Fruit fly (Drosophila melanogaster) whole organism, embryonic: ENCODE data around the gene CG17666.

Source experiments
- Atf3 ChIP-seq: fragments of 200-800 bp; sonication (Bioruptor generic); optimal IDR thresholded peaks from 3 replicates; lab custom pipeline; 2016; ENCODE audit warnings: missing biosample characterization, missing genetic modification characterization
- CG10274 ChIP-seq: fragments of 200-800 bp; sonication (Bioruptor generic); optimal IDR thresholded peaks from 3 replicates; lab custom pipeline; 2017; ENCODE audit warnings: missing biosample characterization, mild to moderate bottlenecking, missing genetic modification characterization
- CG10565 ChIP-seq: fragments of 200-800 bp; sonication (Bioruptor generic); optimal IDR thresholded peaks from 3 replicates; lab custom pipeline; 2016; ENCODE audit warnings: missing biosample characterization, mild to moderate bottlenecking, missing genetic modification characterization
- CG13424 ChIP-seq: fragments of 200-800 bp; sonication (Bioruptor generic); optimal IDR thresholded peaks from 2 replicates; lab custom pipeline; 2019; ENCODE audit warnings: missing biosample characterization, mild to moderate bottlenecking, missing genetic modification characterization, moderate library complexity
- CG14710 ChIP-seq: fragments of 200-800 bp; sonication (Bioruptor generic); optimal IDR thresholded peaks from 3 replicates; lab custom pipeline; 2019; ENCODE audit warnings: missing biosample characterization, mild to moderate bottlenecking, missing genetic modification characterization, moderate library complexity
- CG17829 ChIP-seq: fragments of 200-800 bp; optimal IDR thresholded peaks from 2 replicates; lab custom pipeline; 2019; ENCODE audit warnings: missing biosample characterization, mild to moderate bottlenecking, missing genetic modification characterization, moderate library complexity
- CG1792 ChIP-seq: fragments of 200-800 bp; sonication (Bioruptor generic); optimal IDR thresholded peaks from 2 replicates; lab custom pipeline; 2016; ENCODE audit warnings: missing biosample characterization, missing genetic modification characterization
- CG2129 ChIP-seq: fragments of 200-800 bp; sonication (Bioruptor generic); IDR thresholded peaks from 2 replicates; pipeline ENCODE4 v1.3.6; 2022; ENCODE audit warnings: missing biosample characterization, missing genetic modification characterization; ENCODE audit not compliant: partially characterized antibody
- CG31224 ChIP-seq: fragments of 200-800 bp; sonication (Bioruptor generic); IDR thresholded peaks from 2 replicates; pipeline ENCODE4 v1.3.6; 2022; ENCODE audit warnings: missing biosample characterization, missing genetic modification characterization
- CG31365 ChIP-seq: fragments of 200-800 bp; sonication (Bioruptor generic); optimal IDR thresholded peaks from 2 replicates; lab custom pipeline; 2018; ENCODE audit warnings: missing biosample characterization, mild to moderate bottlenecking, missing genetic modification characterization
- CG31388 ChIP-seq: fragments of 200-800 bp; sonication (Bioruptor generic); optimal IDR thresholded peaks from 2 replicates; lab custom pipeline; 2016; ENCODE audit warnings: missing biosample characterization, missing genetic modification characterization
- CG3163 ChIP-seq: fragments of 200-800 bp; sonication (Bioruptor generic); optimal IDR thresholded peaks from 3 replicates; lab custom pipeline; 2016; ENCODE audit warnings: missing biosample characterization, missing genetic modification characterization
- CG3726 ChIP-seq: fragments of 200-800 bp; sonication (Bioruptor generic); IDR thresholded peaks from 3 replicates; pipeline ENCODE4, ENCODE4 v1.3.6; 2022; ENCODE audit warnings: missing biosample characterization, missing genetic modification characterization
- CG4328 ChIP-seq: fragments of 200-800 bp; sonication (Bioruptor generic); optimal IDR thresholded peaks from 3 replicates; lab custom pipeline; 2017; ENCODE audit warnings: missing biosample characterization, missing genetic modification reagents, missing genetic modification characterization
- CG4617 ChIP-seq: fragments of 200-800 bp; sonication (Bioruptor generic); optimal IDR thresholded peaks from 3 replicates; lab custom pipeline; 2016; ENCODE audit warnings: missing biosample characterization, missing genetic modification characterization, borderline replicate concordance
- CG6254 ChIP-seq: fragments of 200-800 bp; sonication (Bioruptor generic); optimal IDR thresholded peaks from 3 replicates; lab custom pipeline; 2017; ENCODE audit warnings: mild to moderate bottlenecking, missing biosample characterization, missing genetic modification reagents, missing genetic modification characterization
- CG6813 ChIP-seq: fragments of 200-800 bp; sonication (Bioruptor generic); optimal IDR thresholded peaks from 2 replicates; lab custom pipeline; 2017; ENCODE audit warnings: missing biosample characterization, missing genetic modification characterization, mild to moderate bottlenecking, moderate library complexity, missing genetic modification reagents
- CG7357 ChIP-seq: fragments of 200-800 bp; sonication (Bioruptor generic); IDR thresholded peaks from 3 replicates; pipeline ENCODE4 v1.3.6; 2022; ENCODE audit warnings: missing biosample characterization, missing genetic modification characterization
- CG8478 ChIP-seq: fragments of >200 bp; optimal IDR thresholded peaks from 2 replicates; lab custom pipeline; 2018
- Camta ChIP-seq: fragments of 200-800 bp; sonication (Bioruptor generic); optimal IDR thresholded peaks from 2 replicates; lab custom pipeline; 2016; ENCODE audit warnings: missing biosample characterization, missing genetic modification characterization
- Dek ChIP-seq: fragments of 200-800 bp; sonication (Bioruptor generic); optimal IDR thresholded peaks from 3 replicates; lab custom pipeline; 2019; ENCODE audit warnings: missing biosample characterization, mild to moderate bottlenecking, missing genetic modification characterization, moderate library complexity
- H15 ChIP-seq: fragments of 200-800 bp; sonication (Bioruptor generic); IDR thresholded peaks from 3 replicates; pipeline ENCODE4 v1.3.6; 2022; ENCODE audit warnings: missing biosample characterization, missing genetic modification characterization
- Myb ChIP-seq: fragments of 200-800 bp; sonication (Bioruptor generic); optimal IDR thresholded peaks from 2 replicates; lab custom pipeline; 2016; ENCODE audit warnings: missing biosample characterization, missing genetic modification characterization
- NK7.1 ChIP-seq: fragments of 200-800 bp; sonication (Bioruptor generic); optimal IDR thresholded peaks from 3 replicates; lab custom pipeline; 2016; ENCODE audit warnings: missing biosample characterization, missing genetic modification characterization
- Optix ChIP-seq: fragments of 200-800 bp; sonication (Bioruptor generic); IDR thresholded peaks from 3 replicates; pipeline ENCODE4 v1.3.6; 2022; ENCODE audit warnings: missing biosample characterization, missing genetic modification characterization
- PHDP ChIP-seq: fragments of 200-800 bp; sonication (Bioruptor generic); optimal IDR thresholded peaks from 3 replicates; lab custom pipeline; 2018; ENCODE audit warnings: missing biosample characterization, mild to moderate bottlenecking, missing genetic modification characterization, moderate library complexity
- Stat92E ChIP-seq, 3 experiments: fragments of >200 bp in 2 of 3; fragments of 200-800 bp in 1 of 3; sonication (Bioruptor generic) in 1 of 3; optimal IDR thresholded peaks; 2 replicates each; lab custom pipeline; 2017 to 2019; ENCODE audit warnings: missing biosample characterization in 3 of 3, missing genetic modification characterization in 3 of 3, mild to moderate bottlenecking in 1 of 3, moderate library complexity in 1 of 3
- chn ChIP-seq: fragments of 200-800 bp; sonication (Bioruptor generic); optimal IDR thresholded peaks from 2 replicates; lab custom pipeline; 2016; ENCODE audit warnings: missing biosample characterization, missing genetic modification characterization
- dm ChIP-seq: fragments of 200-800 bp; sonication (Bioruptor generic); optimal IDR thresholded peaks from 3 replicates; lab custom pipeline; 2016; ENCODE audit warnings: missing biosample characterization, missing genetic modification characterization
- dmrt11E ChIP-seq: fragments of 200-800 bp; sonication (Bioruptor generic); optimal IDR thresholded peaks from 3 replicates; lab custom pipeline; 2018; ENCODE audit warnings: missing biosample characterization, mild to moderate bottlenecking, missing genetic modification characterization, moderate library complexity
- en ChIP-seq: fragments of 200-800 bp; sonication (Bioruptor generic); optimal IDR thresholded peaks from 2 replicates; lab custom pipeline; 2016; ENCODE audit warnings: missing biosample characterization, missing genetic modification characterization
- exex ChIP-seq: fragments of 200-800 bp; sonication (Bioruptor generic); optimal IDR thresholded peaks from 4 replicates; lab custom pipeline; 2018; ENCODE audit warnings: missing biosample characterization, mild to moderate bottlenecking, missing genetic modification characterization, moderate library complexity
- gsb-n ChIP-seq: fragments of 200-800 bp; sonication (Bioruptor generic); optimal IDR thresholded peaks from 3 replicates; lab custom pipeline; 2018; ENCODE audit warnings: missing biosample characterization, mild to moderate bottlenecking, missing genetic modification characterization
- hth ChIP-seq: fragments of >200 bp; optimal IDR thresholded peaks from 2 replicates; lab custom pipeline; 2017; ENCODE audit warnings: inconsistent platforms
- jing ChIP-seq: fragments of 200-800 bp; sonication (Bioruptor generic); optimal IDR thresholded peaks from 2 replicates; lab custom pipeline; 2018; ENCODE audit warnings: missing biosample characterization, mild to moderate bottlenecking, missing genetic modification characterization
- klu ChIP-seq: fragments of 200-800 bp; sonication (Bioruptor generic); IDR thresholded peaks from 2 replicates; pipeline ENCODE4 v1.3.6; 2022; ENCODE audit warnings: missing biosample characterization, missing genetic modification characterization
- lmd ChIP-seq: fragments of 200-800 bp; sonication (Bioruptor generic); IDR thresholded peaks from 2 replicates; pipeline ENCODE4 v1.3.6; 2022; ENCODE audit warnings: missing biosample characterization, missing genetic modification characterization
- mld ChIP-seq: fragments of 200-800 bp; sonication (Bioruptor generic); IDR thresholded peaks from 3 replicates; pipeline ENCODE4 v1.3.6; 2022; ENCODE audit warnings: missing biosample characterization, missing genetic modification characterization; ENCODE audit not compliant: partially characterized antibody
- oc ChIP-seq: fragments of 200-800 bp; sonication (Bioruptor generic); optimal IDR thresholded peaks from 2 replicates; lab custom pipeline; 2018; ENCODE audit warnings: missing biosample characterization, mild to moderate bottlenecking, missing genetic modification characterization, moderate library complexity
- pfk ChIP-seq: fragments of 200-800 bp; sonication (Bioruptor generic); optimal IDR thresholded peaks from 2 replicates; lab custom pipeline; 2018; ENCODE audit warnings: missing biosample characterization, mild to moderate bottlenecking, missing genetic modification characterization, moderate library complexity
- pros ChIP-seq: fragments of 200-800 bp; sonication (Bioruptor generic); optimal IDR thresholded peaks from 3 replicates; lab custom pipeline; 2019; ENCODE audit warnings: missing biosample characterization, mild to moderate bottlenecking, missing genetic modification characterization, moderate library complexity
- run ChIP-seq: fragments of 200-800 bp; sonication (Bioruptor generic); optimal IDR thresholded peaks from 3 replicates; lab custom pipeline; 2018; ENCODE audit warnings: missing biosample characterization, mild to moderate bottlenecking, missing genetic modification characterization
- shn ChIP-seq: fragments of 200-800 bp; sonication (Bioruptor generic); optimal IDR thresholded peaks from 3 replicates; lab custom pipeline; 2016; ENCODE audit warnings: missing biosample characterization, missing genetic modification characterization
- slou ChIP-seq: fragments of 200-800 bp; sonication (Bioruptor generic); optimal IDR thresholded peaks from 3 replicates; lab custom pipeline; 2016; ENCODE audit warnings: missing biosample characterization, missing genetic modification characterization
- ssp ChIP-seq: fragments of 200-800 bp; sonication (Bioruptor generic); IDR thresholded peaks from 2 replicates; pipeline ENCODE4 v1.3.6; 2022; ENCODE audit warnings: missing biosample characterization, missing genetic modification characterization
- stwl ChIP-seq: fragments of 200-800 bp; sonication (Bioruptor generic); optimal IDR thresholded peaks from 3 replicates; lab custom pipeline; 2018; ENCODE audit warnings: missing biosample characterization, mild to moderate bottlenecking, missing genetic modification characterization, moderate library complexity
- sug ChIP-seq: fragments of 200-800 bp; optimal IDR thresholded peaks from 2 replicates; lab custom pipeline; 2019; ENCODE audit warnings: missing biosample characterization, mild to moderate bottlenecking, missing genetic modification characterization, moderate library complexity
- tll ChIP-seq, 2 experiments: fragments of 200-800 bp in 1 of 2; fragments of >200 bp in 1 of 2; sonication (Bioruptor generic) in 1 of 2; optimal IDR thresholded peaks; 2 replicates each; lab custom pipeline; 2017 to 2019; ENCODE audit warnings: missing biosample characterization in 2 of 2, missing genetic modification characterization in 2 of 2, mild to moderate bottlenecking in 1 of 2, moderate library complexity in 1 of 2
- vnd ChIP-seq: fragments of 200-800 bp; sonication (Bioruptor generic); IDR thresholded peaks from 3 replicates; pipeline ENCODE4 v1.3.6; 2022; ENCODE audit warnings: missing biosample characterization, missing genetic modification characterization; ENCODE audit not compliant: partially characterized antibody

Gene CG17666

DNA sequence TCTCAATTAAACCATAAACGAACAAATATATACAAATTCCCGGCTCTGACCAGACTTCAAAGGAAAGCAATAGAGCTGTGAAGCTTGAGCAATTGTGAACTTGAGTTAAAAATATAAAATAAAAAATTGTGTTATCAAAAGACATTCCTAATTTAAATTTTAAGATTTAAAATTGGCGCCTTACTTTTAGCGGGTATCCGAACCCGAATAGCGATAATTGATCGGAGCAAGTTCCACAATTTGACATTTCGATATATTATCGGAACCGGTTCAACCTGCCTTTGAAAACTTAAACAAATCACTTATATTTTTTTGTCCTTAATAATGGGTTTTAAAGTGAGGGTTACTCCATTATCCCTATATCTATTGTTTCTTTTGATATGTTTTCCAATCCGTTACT lies 48.4 kb upstream of the CG17666 start (continued):
- no peak for TF ChIP-seq hth
- TF ChIP-seq CG10565: no peak
- TF ChIP-seq Myb: no peak
- no peak for TF ChIP-seq CG3726
- no peak for TF ChIP-seq exex (tag; lab: Kevin White, UChicago)
- TF ChIP-seq CG3163 (GFP tag; lab: Kevin White, UChicago): no peak

DNA sequence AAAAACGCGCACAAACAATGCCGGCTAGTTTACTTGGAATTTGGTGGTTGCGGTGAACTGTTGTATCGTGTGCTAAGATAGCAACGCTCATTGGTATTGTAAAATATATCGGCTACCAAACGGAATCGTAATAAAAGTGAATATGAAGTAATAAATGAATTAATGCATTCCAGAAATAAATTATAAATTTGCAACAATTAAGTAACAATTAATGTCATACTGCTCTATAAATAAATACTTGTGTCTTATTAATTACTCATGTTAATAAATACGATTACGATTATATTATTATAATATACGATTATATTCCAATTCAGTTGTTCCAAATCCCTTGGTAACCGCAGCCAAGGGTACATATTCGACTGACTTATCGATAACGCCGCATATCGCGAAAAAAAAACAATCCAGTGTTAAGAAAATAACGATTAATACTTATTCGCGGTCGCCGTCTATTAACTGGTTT lies 46.5 kb upstream of the CG17666 start, which contains the start of the genes SmD1 and Ptp69D:
TSS of gene SmD1 (minus strand) at position 62 of the 463 bp plus-strand sequence.
TSS of gene Ptp69D (plus strand) at position 396 of the 463 bp plus-strand sequence.
- TF ChIP-seq CG13424 (tag; lab: Kevin White, UChicago) (peak; percentile 23), CG1792 (no peak), dm (GFP tag; lab: Kevin White, UChicago) (no peak), Stat92E (GFP tag; optimal IDR thresholded peaks at IDR 0.05; lab: Kevin White, UChicago) (peak in 1 of 3 experiments; percentile 40), CG31224 (no peak), stwl (peak; percentile 69), jing (GFP tag; lab: Kevin White, UChicago) (no peak), PHDP (tag; lab: Kevin White, UChicago) (peak; percentile 7), Atf3 (GFP tag; lab: Kevin White, UChicago) (no peak), CG14710 (tag; lab: Kevin White, UChicago) (peak; percentile 72), dmrt11E (peak; percentile 10), CG3726 (no peak), pros (GFP tag; lab: Kevin White, UChicago) (no peak), H15 (GFP tag; lab: Robert Waterston, UW) (no peak), CG17829 (peak; percentile 24), CG8478 (lab: Kevin White, UChicago) (no peak), oc (tag; lab: Kevin White, UChicago) (no peak), Camta (GFP tag; lab: Kevin White, UChicago) (no peak), CG7357 (GFP tag; lab: Robert Waterston, UW) (no peak), pfk (peak; percentile 90), CG2129 (GFP tag; lab: Robert Waterston, UW) (peak; percentile 54; the same call in 1 of the 2 replicates), CG10274 (GFP tag; lab: Kevin White, UChicago) (no peak), slou (GFP tag; lab: Kevin White, UChicago) (no peak), vnd (GFP tag; lab: Robert Waterston, UW) (peak; percentile 86), mld (GFP tag; lab: Robert Waterston, UW) (0 out of 3 replicates have a peak, but pooled peaks have one; percentile 40), shn (GFP tag; lab: Kevin White, UChicago) (no peak), CG4617 (GFP tag; lab: Kevin White, UChicago) (peak; percentile 22), CG31365 (no peak), CG4328 (GFP tag; lab: Kevin White, UChicago) (no peak), ssp (GFP tag; lab: Robert Waterston, UW) (peak; percentile 77), klu (GFP tag; lab: Robert Waterston, UW) (no peak), CG6813 (GFP tag; lab: Kevin White, UChicago) (no peak), gsb-n (tag; lab: Kevin White, UChicago) (no peak), en (no peak), CG6254 (GFP tag; lab: Kevin White, UChicago) (no peak), CG31388 (no peak), sug (tag; lab: Kevin White, UChicago) (peak; percentile 29), chn (GFP tag; lab: Kevin White, UChicago) (no peak), NK7.1 (GFP tag; lab: Kevin White, UChicago) (no peak), tll (GFP tag; optimal IDR thresholded peaks at IDR 0.05; lab: Kevin White, UChicago) (peak in 1 of 2 experiments; percentile 48), Dek (no peak), run (tag; lab: Kevin White, UChicago) (no peak), Optix (no peak), lmd (GFP tag; lab: Robert Waterston, UW) (no peak)
